Worm (Caenorhabditis elegans) whole organism, late embryonic: ENCODE data around the gene zip-7.

Experiments
- K02D7.2 ChIP-seq: sonication (generic microtip); optimal IDR thresholded peaks from 2 replicates; lab custom pipeline; 2017; ENCODE audit warnings: mild to moderate bottlenecking, missing genetic modification characterization, missing compliant biosample characterization
- K09A11.1 ChIP-seq: sonication (generic microtip); optimal IDR thresholded peaks from 2 replicates; lab custom pipeline; 2017; ENCODE audit warnings: antibody characterized with exemption, mild to moderate bottlenecking, missing genetic modification characterization, missing compliant biosample characterization; ENCODE audit not compliant: insufficient read depth
- Y22D7AL.16 ChIP-seq: sonication (generic microtip); optimal IDR thresholded peaks from 2 replicates; lab custom pipeline; 2016; ENCODE audit warnings: missing genetic modification characterization, missing compliant biosample characterization
- ceh-14 ChIP-seq: sonication (generic microtip); optimal IDR thresholded peaks from 2 replicates; lab custom pipeline; 2016; ENCODE audit warnings: missing genotype, missing genetic modification characterization, missing compliant biosample characterization
- ceh-18 ChIP-seq: sonication (generic microtip); optimal IDR thresholded peaks from 2 replicates; lab custom pipeline; 2016; ENCODE audit warnings: missing genetic modification characterization, missing compliant biosample characterization
- ceh-2 ChIP-seq: sonication (generic microtip); optimal IDR thresholded peaks from 2 replicates; lab custom pipeline; 2016; ENCODE audit warnings: missing genotype, missing genetic modification characterization, missing compliant biosample characterization
- ceh-24 ChIP-seq: sonication (generic microtip); optimal IDR thresholded peaks from 2 replicates; lab custom pipeline; 2016; ENCODE audit warnings: mild to moderate bottlenecking, missing genetic modification characterization, missing compliant biosample characterization
- ceh-30 ChIP-seq: fragments of 150-350 bp; optimal IDR thresholded peaks from 2 replicates; lab custom pipeline; 2014; ENCODE audit warnings: missing biosample characterization, missing genetic modification characterization
- ceh-31 ChIP-seq: sonication (generic microtip); optimal IDR thresholded peaks from 2 replicates; lab custom pipeline; 2016; ENCODE audit warnings: missing genetic modification characterization, missing compliant biosample characterization
- ceh-34 ChIP-seq: sonication (generic microtip); optimal IDR thresholded peaks from 2 replicates; lab custom pipeline; 2016; ENCODE audit warnings: mild to moderate bottlenecking, missing genetic modification characterization, missing compliant biosample characterization
- ceh-45 ChIP-seq: fragments of 200-800 bp; sonication (Bioruptor generic); IDR thresholded peaks from 2 replicates; pipeline ENCODE4 v1.3.6; 2022; ENCODE audit warnings: missing genetic modification reagents, missing genetic modification characterization, missing compliant biosample characterization
- ceh-48 ChIP-seq: sonication (generic microtip); optimal IDR thresholded peaks from 2 replicates; lab custom pipeline; 2016; ENCODE audit warnings: missing genetic modification characterization, inconsistent platforms, missing compliant biosample characterization
- che-1 ChIP-seq: sonication (generic microtip); optimal IDR thresholded peaks from 2 replicates; lab custom pipeline; 2016; ENCODE audit warnings: mild to moderate bottlenecking, missing genetic modification characterization, missing compliant biosample characterization
- dmd-4 ChIP-seq: sonication (generic microtip); optimal IDR thresholded peaks from 2 replicates; lab custom pipeline; 2016; ENCODE audit warnings: borderline replicate concordance, missing genetic modification characterization, missing compliant biosample characterization
- dve-1 ChIP-seq: sonication (generic microtip); optimal IDR thresholded peaks from 2 replicates; lab custom pipeline; 2017; ENCODE audit warnings: antibody characterized with exemption, mild to moderate bottlenecking, missing genetic modification characterization, missing compliant biosample characterization
- elt-2 ChIP-seq: sonication (generic microtip); optimal IDR thresholded peaks from 2 replicates; lab custom pipeline; 2016; ENCODE audit warnings: missing genetic modification reagents, missing genetic modification characterization, missing compliant biosample characterization
- elt-4 ChIP-seq: sonication (generic microtip); optimal IDR thresholded peaks from 2 replicates; lab custom pipeline; 2016; ENCODE audit warnings: missing genetic modification characterization, missing compliant biosample characterization
- eyg-1 ChIP-seq: sonication (generic microtip); optimal IDR thresholded peaks from 2 replicates; lab custom pipeline; 2016; ENCODE audit warnings: missing genotype, missing genetic modification characterization, missing compliant biosample characterization
- fax-1 ChIP-seq: sonication (generic microtip); optimal IDR thresholded peaks from 2 replicates; lab custom pipeline; 2016; ENCODE audit warnings: missing genotype, missing genetic modification characterization, missing compliant biosample characterization
- fkh-10 ChIP-seq: fragments of 150-350 bp; optimal IDR thresholded peaks from 2 replicates; lab custom pipeline; 2014; ENCODE audit warnings: missing biosample characterization, missing genetic modification reagents, missing genetic modification characterization
- hlh-13 ChIP-seq: fragments of 200-800 bp; sonication (Bioruptor generic); optimal IDR thresholded peaks from 2 replicates; lab custom pipeline; 2018; ENCODE audit warnings: mild to moderate bottlenecking, missing genetic modification characterization, missing compliant biosample characterization
- hlh-15 ChIP-seq: sonication (generic microtip); optimal IDR thresholded peaks from 2 replicates; lab custom pipeline; 2016; ENCODE audit warnings: missing genetic modification characterization, missing compliant biosample characterization
- hlh-30 ChIP-seq: sonication (generic microtip); optimal IDR thresholded peaks from 2 replicates; lab custom pipeline; 2017; ENCODE audit warnings: antibody characterized with exemption, missing genetic modification characterization, missing compliant biosample characterization; ENCODE audit not compliant: insufficient read depth
- hlh-6 ChIP-seq: sonication (generic microtip); optimal IDR thresholded peaks from 2 replicates; lab custom pipeline; 2016; ENCODE audit warnings: missing genotype, missing genetic modification characterization, missing compliant biosample characterization
- lim-6 ChIP-seq: sonication (generic microtip); optimal IDR thresholded peaks from 2 replicates; lab custom pipeline; 2016; ENCODE audit warnings: missing genetic modification characterization, missing compliant biosample characterization
- lin-11 ChIP-seq: fragments of 200-800 bp; sonication (Bioruptor generic); optimal IDR thresholded peaks from 2 replicates; lab custom pipeline; 2018; ENCODE audit warnings: mild to moderate bottlenecking, missing genetic modification characterization, missing compliant biosample characterization
- madf-2 ChIP-seq: sonication (generic microtip); optimal IDR thresholded peaks from 2 replicates; lab custom pipeline; 2017; ENCODE audit warnings: missing genetic modification characterization, missing compliant biosample characterization
- mec-3 ChIP-seq: sonication (generic microtip); optimal IDR thresholded peaks from 2 replicates; lab custom pipeline; 2016; ENCODE audit warnings: borderline replicate concordance, missing genetic modification characterization, missing compliant biosample characterization
- nhr-232 ChIP-seq: sonication (generic microtip); optimal IDR thresholded peaks from 2 replicates; lab custom pipeline; 2016; ENCODE audit warnings: missing genetic modification characterization, missing compliant biosample characterization
- npax-4 ChIP-seq: sonication (generic microtip); optimal IDR thresholded peaks from 2 replicates; lab custom pipeline; 2016; ENCODE audit warnings: missing genetic modification characterization, missing compliant biosample characterization
- odd-2 ChIP-seq: sonication (generic microtip); optimal IDR thresholded peaks from 2 replicates; lab custom pipeline; 2017; ENCODE audit warnings: antibody characterized with exemption, mild to moderate bottlenecking, missing genetic modification characterization, missing compliant biosample characterization
- pag-3 ChIP-seq: sonication (generic microtip); optimal IDR thresholded peaks from 2 replicates; lab custom pipeline; 2016; ENCODE audit warnings: missing compliant biosample characterization, missing genetic modification characterization, borderline replicate concordance
- pat-9 ChIP-seq: fragments of 200-800 bp; sonication (Bioruptor generic); optimal IDR thresholded peaks from 2 replicates; lab custom pipeline; 2018; ENCODE audit warnings: mild to moderate bottlenecking, missing genetic modification characterization, moderate library complexity, missing compliant biosample characterization
- pha-2 ChIP-seq: sonication (generic microtip); optimal IDR thresholded peaks from 2 replicates; lab custom pipeline; 2017; ENCODE audit warnings: mild to moderate bottlenecking, missing genetic modification characterization, missing compliant biosample characterization
- pha-4 ChIP-seq: fragments of 150-350 bp; optimal IDR thresholded peaks from 2 replicates; lab custom pipeline; 2018; ENCODE audit warnings: missing biosample characterization, missing genetic modification reagents, missing genetic modification characterization
- pqm-1 ChIP-seq: sonication (generic microtip); optimal IDR thresholded peaks from 2 replicates; lab custom pipeline; 2016; ENCODE audit warnings: missing genetic modification characterization, missing compliant biosample characterization
- pros-1 ChIP-seq: fragments of 150-350 bp; optimal IDR thresholded peaks from 2 replicates; lab custom pipeline; 2014; ENCODE audit warnings: missing biosample characterization, missing genetic modification reagents, missing genetic modification characterization
- ref-2 ChIP-seq: sonication (generic microtip); optimal IDR thresholded peaks from 2 replicates; lab custom pipeline; 2016; ENCODE audit warnings: missing genetic modification characterization, missing compliant biosample characterization
- rnt-1 ChIP-seq: sonication (generic microtip); optimal IDR thresholded peaks from 2 replicates; lab custom pipeline; 2016; ENCODE audit warnings: missing genetic modification characterization, missing compliant biosample characterization
- sdc-2 ChIP-seq: sonication (generic microtip); optimal IDR thresholded peaks from 2 replicates; lab custom pipeline; 2016; ENCODE audit warnings: missing genotype, missing genetic modification characterization, missing compliant biosample characterization
- sox-2 ChIP-seq: fragments of 200-800 bp; sonication (Bioruptor generic); IDR thresholded peaks from 2 replicates; pipeline ENCODE4 v1.3.6; 2022; ENCODE audit warnings: missing genetic modification reagents, missing genetic modification characterization, missing compliant biosample characterization
- tbx-2 ChIP-seq: sonication (generic microtip); optimal IDR thresholded peaks from 2 replicates; lab custom pipeline; 2016; ENCODE audit warnings: missing genetic modification characterization, missing compliant biosample characterization
- tbx-7 ChIP-seq: sonication (generic microtip); optimal IDR thresholded peaks from 2 replicates; lab custom pipeline; 2016; ENCODE audit warnings: missing genotype, missing genetic modification characterization, missing compliant biosample characterization
- ttx-3 ChIP-seq: sonication (generic microtip); optimal IDR thresholded peaks from 2 replicates; lab custom pipeline; 2016; ENCODE audit warnings: missing genetic modification reagents, missing genetic modification characterization, missing compliant biosample characterization
- unc-55 ChIP-seq: sonication (generic microtip); optimal IDR thresholded peaks from 2 replicates; lab custom pipeline; 2017; ENCODE audit warnings: missing biosample characterization, missing genetic modification reagents, missing genetic modification characterization
- unc-86 ChIP-seq: sonication (generic microtip); optimal IDR thresholded peaks from 2 replicates; lab custom pipeline; 2016; ENCODE audit warnings: missing genetic modification characterization, missing compliant biosample characterization
- zip-5 ChIP-seq: sonication (generic microtip); optimal IDR thresholded peaks from 2 replicates; lab custom pipeline; 2016; ENCODE audit warnings: missing genetic modification characterization, missing compliant biosample characterization

The zip-7 gene

DNA sequence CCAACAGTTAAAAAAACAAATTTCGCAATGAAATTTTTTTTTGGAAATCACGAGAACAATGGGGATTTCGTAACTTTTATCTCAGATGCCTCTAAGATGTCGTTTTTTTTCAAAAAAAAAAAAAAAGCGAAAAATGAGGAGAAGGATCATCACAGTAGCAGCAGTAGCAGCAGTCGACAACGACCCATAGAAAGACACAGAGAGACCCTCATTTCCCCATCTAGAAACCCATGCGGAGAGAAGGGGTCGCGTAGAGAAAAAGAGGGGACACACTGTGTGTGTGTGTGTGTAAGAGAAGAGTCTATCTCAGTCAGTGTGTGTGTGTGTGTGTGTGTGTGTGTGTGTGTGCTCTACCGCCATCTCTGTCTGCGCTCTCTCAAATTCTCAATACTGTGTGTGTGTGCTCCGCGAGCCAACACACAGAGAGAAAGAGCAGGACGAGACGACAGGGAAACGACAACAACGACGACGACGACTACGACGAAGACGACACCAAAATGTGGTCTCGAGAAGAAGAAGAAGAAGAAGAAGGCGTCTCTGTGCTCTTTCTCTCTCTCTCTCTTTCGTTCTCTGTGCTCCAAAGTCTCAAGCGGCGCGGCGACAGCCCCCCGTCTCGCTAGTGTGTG is 14.0 kb downstream of the zip-7 start (continued):
- no peak for TF ChIP-seq pha-2 (tag; lab: Kevin White, UChicago)
- peak; percentile 72 for TF ChIP-seq ceh-18 (tag; lab: Kevin White, UChicago)
- TF ChIP-seq Y22D7AL.16 (tag; lab: Kevin White, UChicago): peak; percentile 11
- TF ChIP-seq rnt-1 (tag; lab: Kevin White, UChicago): peak; percentile 3
- no peak for TF ChIP-seq pha-4 (tag; lab: Kevin White, UChicago)
- TF ChIP-seq sox-2 (GFP tag; lab: Robert Waterston, UW): no peak
- no peak for TF ChIP-seq hlh-13 (GFP tag; lab: Kevin White, UChicago)
- no peak for TF ChIP-seq mec-3 (tag; lab: Kevin White, UChicago)
- TF ChIP-seq lin-11 (tag; lab: Kevin White, UChicago): no peak
- TF ChIP-seq fax-1 (tag; lab: Kevin White, UChicago): no peak
- no peak for TF ChIP-seq ceh-48
- peak; percentile 75 for TF ChIP-seq tbx-2
- no peak for TF ChIP-seq odd-2 (tag; lab: Kevin White, UChicago)
- TF ChIP-seq pros-1 (tag; lab: Kevin White, UChicago): peak; percentile 42
- peak; percentile 22 for TF ChIP-seq che-1 (tag; lab: Kevin White, UChicago)
- no peak for TF ChIP-seq fkh-10 (GFP tag; lab: Kevin White, UChicago)
- TF ChIP-seq ceh-45 (GFP tag; lab: Robert Waterston, UW): no peak
- peak; percentile 43 for TF ChIP-seq unc-55 (GFP tag; lab: Kevin White, UChicago)
- no peak for TF ChIP-seq ttx-3 (tag; lab: Kevin White, UChicago)
- TF ChIP-seq elt-2: peak; percentile 49
- no peak for TF ChIP-seq ceh-30 (tag; lab: Kevin White, UChicago)
- peak; percentile 78 for TF ChIP-seq ref-2
- no peak for TF ChIP-seq zip-5
- no peak for TF ChIP-seq sdc-2 (tag; lab: Kevin White, UChicago)
- TF ChIP-seq hlh-30 (tag; lab: Kevin White, UChicago): peak; percentile 35
- peak; percentile 60 for TF ChIP-seq ceh-31
- TF ChIP-seq dmd-4 (tag; lab: Kevin White, UChicago): no peak
- peak; percentile 46 for TF ChIP-seq ceh-34 (tag; lab: Kevin White, UChicago)
- TF ChIP-seq ceh-24 (tag; lab: Kevin White, UChicago): no peak
- TF ChIP-seq elt-4 (tag; lab: Kevin White, UChicago): no peak
- peak; percentile 76 for TF ChIP-seq dve-1
- peak; percentile 9 for TF ChIP-seq K09A11.1 (tag; lab: Kevin White, UChicago)
- TF ChIP-seq K02D7.2 (tag; lab: Kevin White, UChicago): no peak
- no peak for TF ChIP-seq lim-6 (tag; lab: Kevin White, UChicago)
- TF ChIP-seq pag-3 (tag; lab: Kevin White, UChicago): no peak
- peak; percentile 12 for TF ChIP-seq ceh-2 (tag; lab: Kevin White, UChicago)
- TF ChIP-seq hlh-6 (tag; lab: Kevin White, UChicago): no peak
- TF ChIP-seq nhr-232 (tag; lab: Kevin White, UChicago): no peak
- no peak for TF ChIP-seq hlh-15
- TF ChIP-seq unc-86 (tag; lab: Kevin White, UChicago): no peak
- TF ChIP-seq npax-4 (tag; lab: Kevin White, UChicago): no peak
- TF ChIP-seq tbx-7 (tag; lab: Kevin White, UChicago): peak; percentile 5
- no peak for TF ChIP-seq pat-9 (tag; lab: Kevin White, UChicago)
- no peak for TF ChIP-seq eyg-1 (tag; lab: Kevin White, UChicago)
- TF ChIP-seq ceh-14 (tag; lab: Kevin White, UChicago): no peak
- TF ChIP-seq pqm-1 (tag; lab: Kevin White, UChicago): no peak
- peak; percentile 48 for TF ChIP-seq madf-2 (tag; lab: Kevin White, UChicago)
